Fruit fly (Drosophila melanogaster): ENCODE data around the gene CG13992.

The CG13992 gene

dm6 chr2L:5974122-5974521, 6.6 kb upstream of the CG13992 start (continued):
- TF ChIP-seq lola (GFP tag; optimal IDR thresholded peaks at IDR 0.05), result peak in 1 of 3 experiments; percentile 19
- no peak for TF ChIP-seq ken (GFP tag; IDR thresholded peaks at IDR 0.05)
- TF ChIP-seq CG11247 (GFP tag; IDR thresholded peaks at IDR 0.05), result no peak
- TF ChIP-seq mld (GFP tag; IDR thresholded peaks at IDR 0.05; ENCODE audit: partially characterized antibody), result no peak
- TF ChIP-seq sug (tag; optimal IDR thresholded peaks at IDR 0.05), result peak; percentile 83
- no peak for TF ChIP-seq gro (GFP tag; optimal IDR thresholded peaks at IDR 0.05)
- peak; percentile 49 for TF ChIP-seq bcd (GFP tag; optimal IDR thresholded peaks at IDR 0.05)
- peak; percentile 77 for TF ChIP-seq schlank (tag; optimal IDR thresholded peaks at IDR 0.05)
- no peak for TF ChIP-seq CG34224 (GFP tag; IDR thresholded peaks at IDR 0.05; ENCODE audit: partially characterized antibody)
- no peak for TF ChIP-seq TFAM (GFP tag; optimal IDR thresholded peaks at IDR 0.05)
- TF ChIP-seq CG7987 (GFP tag; optimal IDR thresholded peaks at IDR 0.05), result peak; percentile 89
- no peak for TF ChIP-seq sisA (GFP tag; IDR thresholded peaks at IDR 0.05)
- TF ChIP-seq ems (GFP tag; optimal IDR thresholded peaks at IDR 0.05), result no peak
- TF ChIP-seq CG8765 (GFP tag; IDR thresholded peaks at IDR 0.05), result no peak
- TF ChIP-seq zen (tag; optimal IDR thresholded peaks at IDR 0.05), result no peak
- TF ChIP-seq CG2678 (tag; optimal IDR thresholded peaks at IDR 0.05), result peak; percentile 77
- peak; percentile 57 for TF ChIP-seq gcm (GFP tag; optimal IDR thresholded peaks at IDR 0.05)
- TF ChIP-seq Gug (GFP tag; IDR thresholded peaks at IDR 0.05), result no peak
- no peak for TF ChIP-seq D19A (tag; optimal IDR thresholded peaks at IDR 0.05)
- peak; percentile 15; the same call in 1 of the 3 replicates for TF ChIP-seq dysf (GFP tag; IDR thresholded peaks at IDR 0.05)
- TF ChIP-seq GATAe (GFP tag; conservative IDR thresholded peaks at IDR 0.05), result no peak
- peak; percentile 56 for TF ChIP-seq nerfin-1 (tag; optimal IDR thresholded peaks at IDR 0.05)
- no peak for TF ChIP-seq Xbp1 (GFP tag; optimal IDR thresholded peaks at IDR 0.05)
- TF ChIP-seq ind (GFP tag; optimal IDR thresholded peaks at IDR 0.05), result no peak
- peak; percentile 42 for TF ChIP-seq Dek (tag; optimal IDR thresholded peaks at IDR 0.05)
- TF ChIP-seq tgo (GFP tag; IDR thresholded peaks at IDR 0.05), result no peak
- peak; percentile 74 for TF ChIP-seq CG3281 (GFP tag; optimal IDR thresholded peaks at IDR 0.05)
- TF ChIP-seq CG10979 (tag; optimal IDR thresholded peaks at IDR 0.05), result no peak
- TF ChIP-seq CG43689 (GFP tag; IDR thresholded peaks at IDR 0.05), result 0 out of 2 replicates have a peak, but pooled peaks have one; percentile 15
- peak; percentile 31 for TF ChIP-seq exex (tag; optimal IDR thresholded peaks at IDR 0.05)
- no peak; the same call in 1 of the 2 replicates for TF ChIP-seq Rx (GFP tag; IDR thresholded peaks at IDR 0.05)
- peak; percentile 55 for TF ChIP-seq run (tag; optimal IDR thresholded peaks at IDR 0.05)
- no peak for TF ChIP-seq CG8359 (GFP tag; optimal IDR thresholded peaks at IDR 0.05; ENCODE audit: borderline replicate concordance)
- peak; percentile 31 for TF ChIP-seq Dip3 (GFP tag; optimal IDR thresholded peaks at IDR 0.05)
- TF ChIP-seq grau (tag; optimal IDR thresholded peaks at IDR 0.05), result peak; percentile 30
- TF ChIP-seq CG11723 (GFP tag; optimal IDR thresholded peaks at IDR 0.05), result peak; percentile 65
- TF ChIP-seq CG5245 (GFP tag; optimal IDR thresholded peaks at IDR 0.05), result no peak
- no peak for TF ChIP-seq Nf-YA (GFP tag; IDR thresholded peaks at IDR 0.05)
- TF ChIP-seq CG10462 (GFP tag; optimal IDR thresholded peaks at IDR 0.05), result no peak
- peak; percentile 71 for TF ChIP-seq PHDP (tag; optimal IDR thresholded peaks at IDR 0.05)
- TF ChIP-seq Lhr (GFP tag; optimal IDR thresholded peaks at IDR 0.05), result peak; percentile 23
- no peak for TF ChIP-seq HmgD (GFP tag; optimal IDR thresholded peaks at IDR 0.05)
- peak; percentile 72 for TF ChIP-seq BtbVII (GFP tag; optimal IDR thresholded peaks at IDR 0.05)
- no peak for TF ChIP-seq Taf1 (GFP tag; IDR thresholded peaks at IDR 0.05)
- TF ChIP-seq fu2 (GFP tag; optimal IDR thresholded peaks at IDR 0.05), result no peak
- TF ChIP-seq NFAT (GFP tag; IDR thresholded peaks at IDR 0.05), result peak; percentile 46; the same call in 1 of the 2 replicates
- TF ChIP-seq sens (GFP tag), result no peak
- no peak for TF ChIP-seq CG3065 (GFP tag; optimal IDR thresholded peaks at IDR 0.05)
- TF ChIP-seq CG1647 (GFP tag; optimal IDR thresholded peaks at IDR 0.05), result no peak
- TF ChIP-seq chm (GFP tag; IDR thresholded peaks at IDR 0.05), result peak; percentile 62
- peak; percentile 73; the same call in 2 of the 3 replicates for TF ChIP-seq ci (GFP tag; IDR thresholded peaks at IDR 0.05)
